Worm (Caenorhabditis elegans) whole organism, L2 larva: Measurements from ENCODE around the gene thoc-7.

ENCODE experiments used
- lsy-2 ChIP-seq, 2 experiments: fragments of 150-350 bp in 1 of 2; sonication (generic microtip) in 1 of 2; optimal IDR thresholded peaks; 2 replicates each; lab custom pipeline; 2014 to 2017; ENCODE audit warnings: missing biosample characterization in 2 of 2, missing genetic modification characterization in 2 of 2
- zag-1 ChIP-seq: fragments of 150-350 bp; optimal IDR thresholded peaks from 2 replicates; lab custom pipeline; 2014; ENCODE audit warnings: missing biosample characterization, missing genetic modification characterization

thoc-7 gene

ce11 chrIV:13927641-13928040 lies 45.1 kb downstream of the thoc-7 start:
- no peak for TF ChIP-seq zag-1 (tag; lab: Kevin White, UChicago)
- TF ChIP-seq lsy-2 (tag; optimal IDR thresholded peaks at IDR 0.05; lab: Kevin White, UChicago) = no peak
- TF ChIP-seq, all 48 proteins: peak for 0
